Worm (Caenorhabditis elegans) whole organism, mixed stage, embryonic: ENCODE measurements around the gene sft-4.

Experiments used
- blmp-1 ChIP-seq: fragments of 150-350 bp; optimal IDR thresholded peaks from 2 replicates; lab custom pipeline; 2014; ENCODE audit warnings: missing biosample characterization, missing genetic modification characterization
- ceh-39 ChIP-seq: fragments of 150-350 bp; optimal IDR thresholded peaks from 2 replicates; lab custom pipeline; 2014; ENCODE audit warnings: missing biosample characterization, missing genetic modification characterization
- ceh-83 ChIP-seq: fragments of 200-800 bp; sonication (Bioruptor generic); optimal IDR thresholded peaks from 2 replicates; lab custom pipeline; 2018; ENCODE audit warnings: mild to moderate bottlenecking, missing genetic modification characterization, missing compliant biosample characterization
- ces-1 ChIP-seq: fragments of 150-350 bp; optimal IDR thresholded peaks from 2 replicates; lab custom pipeline; 2014; ENCODE audit warnings: missing biosample characterization, missing genetic modification reagents, missing genetic modification characterization
- elt-1 ChIP-seq: sonication (generic microtip); optimal IDR thresholded peaks from 2 replicates; lab custom pipeline; 2017; ENCODE audit warnings: missing genetic modification characterization, mild to moderate bottlenecking, missing compliant biosample characterization, antibody characterized with exemption, moderate library complexity, borderline replicate concordance; ENCODE audit not compliant: insufficient read depth
- nhr-12 ChIP-seq: fragments of 150-350 bp; optimal IDR thresholded peaks from 2 replicates; lab custom pipeline; 2014; ENCODE audit warnings: missing biosample characterization, missing genetic modification characterization
- nhr-237 ChIP-seq: fragments of 150-350 bp; optimal IDR thresholded peaks from 2 replicates; lab custom pipeline; 2014; ENCODE audit warnings: missing biosample characterization, missing genetic modification characterization
- nhr-76 ChIP-seq: sonication (generic microtip); optimal IDR thresholded peaks from 2 replicates; lab custom pipeline; 2017; ENCODE audit warnings: missing biosample characterization, missing genetic modification characterization
- sem-2 ChIP-seq: fragments of 200-800 bp; sonication (Bioruptor generic); optimal IDR thresholded peaks from 2 replicates; lab custom pipeline; 2018; ENCODE audit warnings: mild to moderate bottlenecking, missing genetic modification characterization, missing compliant biosample characterization
- sptf-1 ChIP-seq: sonication (generic microtip); optimal IDR thresholded peaks from 2 replicates; lab custom pipeline; 2017; ENCODE audit warnings: mild to moderate bottlenecking, missing genetic modification characterization, moderate library complexity, missing compliant biosample characterization
- tbx-8 ChIP-seq: fragments of 200-800 bp; sonication (Bioruptor generic); optimal IDR thresholded peaks from 2 replicates; lab custom pipeline; 2018; ENCODE audit warnings: mild to moderate bottlenecking, missing genetic modification characterization, moderate library complexity, missing compliant biosample characterization
- unc-62 ChIP-seq: fragments of 150-350 bp; optimal IDR thresholded peaks from 2 replicates; lab custom pipeline; 2014; ENCODE audit warnings: missing biosample characterization, missing genetic modification reagents, missing genetic modification characterization
- zip-8 ChIP-seq: fragments of 150-350 bp; optimal IDR thresholded peaks from 2 replicates; lab custom pipeline; 2014; ENCODE audit warnings: missing biosample characterization, missing genetic modification characterization

ce11 chrX:5763904-5764303 is 16.6 kb downstream of the sft-4 start:
- TF ChIP-seq blmp-1 (tag; lab: Kevin White, UChicago) (no peak), sptf-1 (tag; lab: Kevin White, UChicago) (peak; percentile 61), sem-2 (GFP tag; lab: Kevin White, UChicago) (no peak), nhr-237 (tag; lab: Kevin White, UChicago) (no peak), elt-1 (tag; lab: Kevin White, UChicago) (no peak), unc-62 (GFP tag; lab: Kevin White, UChicago) (peak; percentile 51), nhr-12 (tag; lab: Kevin White, UChicago) (no peak), nhr-76 (tag; lab: Kevin White, UChicago) (no peak), ceh-83 (GFP tag; lab: Kevin White, UChicago) (no peak), tbx-8 (GFP tag; lab: Kevin White, UChicago) (no peak), zip-8 (tag; lab: Kevin White, UChicago) (no peak), ces-1 (no peak), ceh-39 (tag; lab: Kevin White, UChicago) (no peak)
